Fruit fly (Drosophila melanogaster) whole organism, embryonic: ENCODE data around the gene Wdr33.

Source experiments
- Atf-2 ChIP-seq: fragments of 200-800 bp; sonication (Bioruptor generic); optimal IDR thresholded peaks from 2 replicates; lab custom pipeline; 2016; ENCODE audit warnings: missing biosample characterization, missing genetic modification characterization
- Atf6 ChIP-seq: fragments of 200-800 bp; sonication (Bioruptor generic); IDR thresholded peaks from 2 replicates; pipeline ENCODE4 v1.3.6; 2022; ENCODE audit warnings: missing biosample characterization, missing genetic modification characterization
- Awh ChIP-seq: fragments of 200-800 bp; sonication (Bioruptor generic); IDR thresholded peaks from 2 replicates; pipeline ENCODE4, ENCODE4 v1.3.6; 2022; ENCODE audit warnings: missing biosample characterization, missing genetic modification characterization
- BEAF-32 ChIP-seq: fragments of 200-800 bp; sonication (Bioruptor generic); optimal IDR thresholded peaks from 3 replicates; lab custom pipeline; 2017; ENCODE audit warnings: missing biosample characterization, missing genetic modification characterization, mild to moderate bottlenecking, moderate library complexity, missing genetic modification reagents
- Bdp1 ChIP-seq: fragments of 200-800 bp; sonication (Bioruptor generic); optimal IDR thresholded peaks from 3 replicates; lab custom pipeline; 2016; ENCODE audit warnings: missing biosample characterization, missing genetic modification characterization
- CG10565 ChIP-seq: fragments of 200-800 bp; sonication (Bioruptor generic); optimal IDR thresholded peaks from 3 replicates; lab custom pipeline; 2016; ENCODE audit warnings: missing biosample characterization, mild to moderate bottlenecking, missing genetic modification characterization
- CG11085 ChIP-seq: fragments of 200-800 bp; sonication (Bioruptor generic); IDR thresholded peaks from 2 replicates; pipeline ENCODE4 v1.3.6; 2022; ENCODE audit warnings: missing biosample characterization, missing genetic modification characterization
- CG14965 ChIP-seq: fragments of 200-800 bp; sonication (Bioruptor generic); optimal IDR thresholded peaks from 2 replicates; lab custom pipeline; 2016; ENCODE audit warnings: missing biosample characterization, missing genetic modification characterization, borderline replicate concordance
- CG15073 ChIP-seq: fragments of 200-800 bp; sonication (Bioruptor generic); optimal IDR thresholded peaks from 2 replicates; lab custom pipeline; 2016; ENCODE audit warnings: missing biosample characterization, missing genetic modification characterization
- CG1602 ChIP-seq: fragments of 200-800 bp; sonication (Bioruptor generic); optimal IDR thresholded peaks from 3 replicates; lab custom pipeline; 2016; ENCODE audit warnings: missing biosample characterization, missing genetic modification characterization
- CG16813 ChIP-seq: fragments of 200-800 bp; sonication (Bioruptor generic); IDR thresholded peaks from 3 replicates; pipeline ENCODE4 v1.3.6; 2022; ENCODE audit warnings: missing biosample characterization, missing genetic modification characterization; ENCODE audit not compliant: partially characterized antibody
- CG17328 ChIP-seq: fragments of 200-800 bp; sonication (Bioruptor generic); IDR thresholded peaks from 2 replicates; pipeline ENCODE4 v1.3.6; 2022; ENCODE audit warnings: missing biosample characterization, missing genetic modification characterization
- CG18011 ChIP-seq: fragments of 200-800 bp; sonication (Bioruptor generic); optimal IDR thresholded peaks from 2 replicates; lab custom pipeline; 2017; ENCODE audit warnings: missing biosample characterization, missing genetic modification characterization, mild to moderate bottlenecking, moderate library complexity, missing genotype
- CG3065 ChIP-seq: fragments of 200-800 bp; sonication (Bioruptor generic); optimal IDR thresholded peaks from 2 replicates; lab custom pipeline; 2016; ENCODE audit warnings: missing biosample characterization, missing genetic modification characterization
- CG3281 ChIP-seq: fragments of 200-800 bp; sonication (Bioruptor generic); optimal IDR thresholded peaks from 3 replicates; lab custom pipeline; 2017; ENCODE audit warnings: missing biosample characterization, mild to moderate bottlenecking, missing genetic modification characterization
- CG4820 ChIP-seq: fragments of 200-800 bp; sonication (Bioruptor generic); optimal IDR thresholded peaks from 3 replicates; lab custom pipeline; 2016; ENCODE audit warnings: missing biosample characterization, missing genetic modification characterization
- CG6654 ChIP-seq: fragments of 200-800 bp; sonication (Bioruptor generic); optimal IDR thresholded peaks from 2 replicates; lab custom pipeline; 2017; ENCODE audit warnings: missing biosample characterization, mild to moderate bottlenecking, missing genetic modification characterization
- CG6791 ChIP-seq: fragments of 200-800 bp; sonication (Bioruptor generic); IDR thresholded peaks from 3 replicates; pipeline ENCODE4 v1.3.6; 2022; ENCODE audit warnings: missing biosample characterization, missing genetic modification characterization; ENCODE audit not compliant: partially characterized antibody
- CG7987 ChIP-seq: fragments of 200-800 bp; sonication (Bioruptor generic); optimal IDR thresholded peaks from 2 replicates; lab custom pipeline; 2018; ENCODE audit warnings: missing biosample characterization, mild to moderate bottlenecking, missing genetic modification characterization, moderate library complexity
- CG9215 ChIP-seq: fragments of 200-800 bp; sonication (Bioruptor generic); IDR thresholded peaks from 2 replicates; pipeline ENCODE4 v1.3.6; 2022; ENCODE audit warnings: missing biosample characterization, missing genetic modification characterization
- Dbx ChIP-seq: fragments of 200-800 bp; sonication (Bioruptor generic); IDR thresholded peaks from 3 replicates; pipeline ENCODE4 v1.3.6; 2022; ENCODE audit warnings: missing biosample characterization, missing genetic modification characterization
- Dll ChIP-seq: fragments of 200-800 bp; sonication (Bioruptor generic); IDR thresholded peaks from 4 replicates; pipeline ENCODE4 v1.3.6; 2022; ENCODE audit warnings: missing biosample characterization, missing genetic modification characterization; ENCODE audit not compliant: partially characterized antibody
- ERR ChIP-seq: fragments of 200-800 bp; sonication (Bioruptor generic); optimal IDR thresholded peaks from 2 replicates; lab custom pipeline; 2016; ENCODE audit warnings: missing biosample characterization, missing genetic modification characterization
- Hmr ChIP-seq: fragments of 200-800 bp; sonication (Bioruptor generic); optimal IDR thresholded peaks from 3 replicates; lab custom pipeline; 2017; ENCODE audit warnings: mild to moderate bottlenecking, missing biosample characterization, missing genetic modification reagents, missing genetic modification characterization
- Hsf ChIP-seq: fragments of 200-800 bp; sonication (Bioruptor generic); optimal IDR thresholded peaks from 3 replicates; lab custom pipeline; 2016; ENCODE audit warnings: missing biosample characterization, missing genetic modification characterization
- Meics ChIP-seq: fragments of 200-800 bp; sonication (Bioruptor generic); optimal IDR thresholded peaks from 2 replicates; lab custom pipeline; 2017; ENCODE audit warnings: missing biosample characterization, mild to moderate bottlenecking, missing genetic modification characterization
- Mrtf ChIP-seq: fragments of 200-800 bp; sonication (Bioruptor generic); IDR thresholded peaks from 3 replicates; pipeline ENCODE4 v1.3.6; 2022; ENCODE audit warnings: missing biosample characterization, missing genetic modification characterization
- Nf-YA ChIP-seq: fragments of 200-800 bp; sonication (Bioruptor generic); IDR thresholded peaks from 2 replicates; pipeline ENCODE4 v1.3.6; 2022; ENCODE audit warnings: missing biosample characterization, missing genetic modification characterization
- Rx ChIP-seq: fragments of 200-800 bp; sonication (Bioruptor generic); IDR thresholded peaks from 2 replicates; pipeline ENCODE4 v1.3.6; 2022; ENCODE audit warnings: missing biosample characterization, missing genetic modification characterization
- Sry-β ChIP-seq: fragments of 200-800 bp; sonication (Bioruptor generic); optimal IDR thresholded peaks from 2 replicates; lab custom pipeline; 2018; ENCODE audit warnings: missing biosample characterization, mild to moderate bottlenecking, missing genetic modification characterization, moderate library complexity
- Ssrp ChIP-seq: fragments of 200-800 bp; sonication (Bioruptor generic); optimal IDR thresholded peaks from 2 replicates; lab custom pipeline; 2018; ENCODE audit warnings: missing biosample characterization, mild to moderate bottlenecking, missing genetic modification characterization, moderate library complexity
- br ChIP-seq: fragments of >200 bp; optimal IDR thresholded peaks from 2 replicates; lab custom pipeline; 2017
- ewg ChIP-seq: fragments of 200-800 bp; sonication (Bioruptor generic); optimal IDR thresholded peaks from 3 replicates; lab custom pipeline; 2017; ENCODE audit warnings: mild to moderate bottlenecking, missing biosample characterization, missing genetic modification reagents, missing genetic modification characterization
- exex ChIP-seq: fragments of 200-800 bp; sonication (Bioruptor generic); optimal IDR thresholded peaks from 4 replicates; lab custom pipeline; 2018; ENCODE audit warnings: missing biosample characterization, mild to moderate bottlenecking, missing genetic modification characterization, moderate library complexity
- hth ChIP-seq: fragments of >200 bp; optimal IDR thresholded peaks from 2 replicates; lab custom pipeline; 2017; ENCODE audit warnings: inconsistent platforms
- nmo ChIP-seq: fragments of 200-800 bp; sonication (Bioruptor generic); optimal IDR thresholded peaks from 2 replicates; lab custom pipeline; 2018; ENCODE audit warnings: missing biosample characterization, mild to moderate bottlenecking, missing genetic modification characterization, moderate library complexity
- p53 ChIP-seq: fragments of 200-800 bp; sonication (Bioruptor generic); optimal IDR thresholded peaks from 2 replicates; lab custom pipeline; 2016; ENCODE audit warnings: missing biosample characterization, missing genetic modification characterization
- phol ChIP-seq: fragments of 200-800 bp; sonication (Bioruptor generic); optimal IDR thresholded peaks from 3 replicates; lab custom pipeline; 2018; ENCODE audit warnings: missing biosample characterization, mild to moderate bottlenecking, missing genetic modification characterization, moderate library complexity
- pros ChIP-seq: fragments of 200-800 bp; sonication (Bioruptor generic); optimal IDR thresholded peaks from 3 replicates; lab custom pipeline; 2019; ENCODE audit warnings: missing biosample characterization, mild to moderate bottlenecking, missing genetic modification characterization, moderate library complexity
- pum ChIP-seq: fragments of 200-800 bp; sonication (Bioruptor generic); optimal IDR thresholded peaks from 2 replicates; lab custom pipeline; 2016; ENCODE audit warnings: missing biosample characterization, missing genetic modification characterization
- salm ChIP-seq: fragments of 200-800 bp; sonication (Bioruptor generic); optimal IDR thresholded peaks from 2 replicates; lab custom pipeline; 2018; ENCODE audit warnings: missing biosample characterization, mild to moderate bottlenecking, missing genetic modification characterization
- sob ChIP-seq: fragments of 200-800 bp; sonication (Bioruptor generic); IDR thresholded peaks from 2 replicates; pipeline ENCODE4 v1.3.6; 2022; ENCODE audit warnings: missing biosample characterization, missing genetic modification characterization
- sqz ChIP-seq: fragments of 200-800 bp; sonication (Bioruptor generic); optimal IDR thresholded peaks from 3 replicates; lab custom pipeline; 2018; ENCODE audit warnings: missing biosample characterization, mild to moderate bottlenecking, missing genetic modification characterization
- tio ChIP-seq: fragments of 200-800 bp; sonication (Bioruptor generic); optimal IDR thresholded peaks from 2 replicates; lab custom pipeline; 2017; ENCODE audit warnings: missing biosample characterization, missing genetic modification characterization, inconsistent platforms
- twi ChIP-seq: fragments of 200-800 bp; optimal IDR thresholded peaks from 2 replicates; lab custom pipeline; 2019; ENCODE audit warnings: missing biosample characterization, mild to moderate bottlenecking, missing genetic modification characterization, moderate library complexity
- vvl ChIP-seq: fragments of 200-800 bp; sonication (Bioruptor generic); IDR thresholded peaks from 2 replicates; pipeline ENCODE4 v1.3.6; 2022; ENCODE audit warnings: missing biosample characterization, missing genetic modification characterization

The Wdr33 gene

DNA sequence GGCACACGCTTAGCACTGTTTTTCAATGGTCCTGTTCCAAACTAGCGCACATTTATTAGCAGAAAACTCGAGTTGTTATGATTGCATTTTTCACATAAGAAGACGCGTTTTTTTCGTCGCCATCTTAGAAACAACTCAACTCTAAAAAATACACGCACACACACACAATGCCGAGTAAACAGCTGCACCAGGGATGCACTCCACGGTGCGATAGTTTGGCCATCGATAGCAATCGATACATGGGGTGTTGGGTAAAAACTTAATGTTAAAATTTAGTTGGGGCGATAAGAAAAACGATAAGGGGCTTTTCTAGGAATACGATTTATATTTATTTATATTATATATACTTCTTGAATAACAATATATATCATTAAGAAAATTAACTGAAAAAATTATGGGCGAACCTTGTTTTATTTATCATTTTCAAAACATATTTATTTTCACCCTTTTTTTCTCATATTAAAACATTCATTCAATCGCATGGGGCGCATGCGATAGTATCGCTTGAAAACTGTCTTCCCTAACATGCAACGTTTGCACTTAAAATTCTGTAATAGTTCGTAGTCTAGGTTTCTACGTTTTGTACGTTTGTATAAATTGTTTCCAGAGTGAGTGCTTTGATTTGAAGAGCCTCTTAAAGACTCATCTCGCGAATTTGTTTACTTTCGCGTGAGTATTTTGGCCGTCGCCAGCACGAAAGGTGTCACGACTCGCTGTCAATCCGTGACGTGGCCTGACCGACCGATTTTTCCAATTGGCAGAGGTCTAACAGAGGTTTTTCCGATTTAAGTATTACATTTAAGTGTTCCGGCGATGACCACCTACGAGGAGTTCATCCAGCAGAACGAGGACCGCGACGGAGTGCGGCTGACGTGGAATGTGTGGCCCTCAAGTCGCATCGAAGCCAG, 11.6 kb upstream of the Wdr33 start, which contains the start of the genes MTA1-like and Sec23 (continued):
- TF ChIP-seq Mrtf (GFP tag; lab: Robert Waterston, UW) (no peak), CG9215 (peak; percentile 56), CG1602 (peak; percentile 56), CG6654 (no peak), Dbx (0 out of 3 replicates have a peak, but pooled peaks have one; percentile 20), nmo (GFP tag; lab: Kevin White, UChicago) (peak; percentile 79), CG7987 (GFP tag; lab: Kevin White, UChicago) (no peak), ERR (GFP tag; lab: Kevin White, UChicago) (no peak), pros (GFP tag; lab: Kevin White, UChicago) (peak; percentile 97), CG16813 (GFP tag; lab: Robert Waterston, UW) (peak; percentile 98), ewg (GFP tag; lab: Kevin White, UChicago) (peak; percentile 41), Nf-YA (GFP tag; lab: Robert Waterston, UW) (no peak), CG3065 (GFP tag; lab: Kevin White, UChicago) (no peak), CG3281 (GFP tag; lab: Kevin White, UChicago) (peak; percentile 4), Sry-β (GFP tag; lab: Kevin White, UChicago) (peak; percentile 53), phol (tag; lab: Kevin White, UChicago) (peak; percentile 98), CG14965 (GFP tag; lab: Kevin White, UChicago) (no peak), CG10565 (GFP tag; lab: Kevin White, UChicago) (no peak), p53 (GFP tag; lab: Kevin White, UChicago) (no peak), CG11085 (GFP tag; lab: Robert Waterston, UW) (no peak), br (lab: Kevin White, UChicago) (no peak), pum (GFP tag; lab: Kevin White, UChicago) (no peak), salm (tag; lab: Kevin White, UChicago) (no peak), twi (peak; percentile 44), Meics (GFP tag; lab: Kevin White, UChicago) (peak; percentile 53), sqz (peak; percentile 92), Hmr (GFP tag; lab: Kevin White, UChicago) (peak; percentile 61), Atf-2 (GFP tag; lab: Kevin White, UChicago) (no peak), CG6791 (GFP tag; lab: Robert Waterston, UW) (peak; percentile 93), Awh (GFP tag; lab: Robert Waterston, UW) (no peak), Hsf (no peak), exex (no peak), Rx (GFP tag; lab: Robert Waterston, UW) (no peak), hth (lab: Kevin White, UChicago) (no peak), Dll (peak; percentile 97), vvl (peak; percentile 50; the same call in 1 of the 2 replicates), CG4820 (GFP tag; lab: Kevin White, UChicago) (peak; percentile 34), CG17328 (no peak), BEAF-32 (peak; percentile 95), Bdp1 (GFP tag; lab: Kevin White, UChicago) (no peak), Ssrp (tag; lab: Kevin White, UChicago) (peak; percentile 36), CG18011 (GFP tag; lab: Kevin White, UChicago) (peak; percentile 27), CG15073 (GFP tag; lab: Kevin White, UChicago) (no peak), tio (GFP tag; lab: Kevin White, UChicago) (no peak), Atf6 (GFP tag; lab: Robert Waterston, UW) (no peak), sob (GFP tag; lab: Robert Waterston, UW) (0 out of 2 replicates have a peak, but pooled peaks have one; percentile 33)
